Worm (Caenorhabditis elegans): ENCODE results near the gene Y41G9A.10.

- no peak for TF ChIP-seq saeg-2 (GFP tag; IDR thresholded peaks at IDR 0.05)
- TF ChIP-seq dpl-1 (GFP tag; optimal IDR thresholded peaks at IDR 0.05), result no peak
- no peak for TF ChIP-seq lim-7 (GFP tag; IDR thresholded peaks at IDR 0.05)
- TF ChIP-seq fkh-10 (GFP tag; optimal IDR thresholded peaks at IDR 0.05), result no peak
- TF ChIP-seq nhr-76 (tag; optimal IDR thresholded peaks at IDR 0.05), result no peak
- TF ChIP-seq skn-1 (tag; optimal IDR thresholded peaks at IDR 0.05), result no peak
- no peak for TF ChIP-seq ZK546.5 (tag; optimal IDR thresholded peaks at IDR 0.05)
- no peak for TF ChIP-seq ztf-11 (tag; optimal IDR thresholded peaks at IDR 0.05)
- no peak for TF ChIP-seq lin-39 (tag; optimal IDR thresholded peaks at IDR 0.05)
- no peak for TF ChIP-seq F44E2.7 (GFP tag; IDR thresholded peaks at IDR 0.05)
- TF ChIP-seq dmd-9 (GFP tag; IDR thresholded peaks at IDR 0.05), result no peak
- no peak for TF ChIP-seq snpc-4 (tag; optimal IDR thresholded peaks at IDR 0.05)
- TF ChIP-seq nhr-11 (tag; optimal IDR thresholded peaks at IDR 0.05), result no peak
Observed at ce11 chrX:2957446-2957985, 11.2 kb upstream of the Y41G9A.10 start, which contains the start of gene gbb-1.

All from whole organism, L4 larva.